Fruit fly (Drosophila melanogaster) whole organism, prepupa: ENCODE data around the gene CG42556.

Experiments used
- Blimp-1 ChIP-seq: fragments of 200-800 bp; sonication (Bioruptor generic); optimal IDR thresholded peaks from 3 replicates; lab custom pipeline; 2017; ENCODE audit warnings: missing biosample characterization, missing genetic modification characterization, mild to moderate bottlenecking, moderate library complexity, missing genetic modification reagents
- CG10631 ChIP-seq: fragments of 200-800 bp; sonication (Bioruptor generic); optimal IDR thresholded peaks from 2 replicates; lab custom pipeline; 2016; ENCODE audit warnings: missing biosample characterization, missing genetic modification characterization
- CG10669 ChIP-seq: fragments of 200-800 bp; sonication (Bioruptor generic); optimal IDR thresholded peaks from 3 replicates; lab custom pipeline; 2018; ENCODE audit warnings: missing biosample characterization, mild to moderate bottlenecking, missing genetic modification characterization, moderate library complexity
- CG11294 ChIP-seq: fragments of 200-800 bp; sonication (Bioruptor generic); IDR thresholded peaks from 2 replicates; pipeline ENCODE4 v1.3.6; 2022; ENCODE audit warnings: missing biosample characterization, missing genetic modification characterization
- CG11762 ChIP-seq: fragments of 200-800 bp; sonication (Bioruptor generic); optimal IDR thresholded peaks from 3 replicates; lab custom pipeline; 2016; ENCODE audit warnings: missing biosample characterization, missing genetic modification characterization; ENCODE audit not compliant: insufficient read depth
- CG11902 ChIP-seq: fragments of 200-800 bp; sonication (Bioruptor generic); optimal IDR thresholded peaks from 3 replicates; lab custom pipeline; 2016; ENCODE audit warnings: missing biosample characterization, missing genetic modification characterization
- CG15336 ChIP-seq: fragments of 200-800 bp; sonication (Bioruptor generic); IDR thresholded peaks from 2 replicates; pipeline ENCODE4 v1.3.6; 2022; ENCODE audit warnings: missing biosample characterization, missing genetic modification characterization
- CG1621 ChIP-seq: fragments of 200-800 bp; sonication (Bioruptor generic); optimal IDR thresholded peaks from 3 replicates; lab custom pipeline; 2018; ENCODE audit warnings: missing biosample characterization, mild to moderate bottlenecking, missing genetic modification characterization
- CG3032 ChIP-seq: fragments of 200-800 bp; optimal IDR thresholded peaks from 2 replicates; lab custom pipeline; 2019; ENCODE audit warnings: missing biosample characterization, mild to moderate bottlenecking, missing genetic modification characterization, moderate library complexity
- CG31627 ChIP-seq: fragments of 200-800 bp; sonication (Bioruptor generic); optimal IDR thresholded peaks from 3 replicates; lab custom pipeline; 2016; ENCODE audit warnings: missing biosample characterization, missing genetic modification characterization
- CG32006 ChIP-seq: fragments of 200-800 bp; sonication (Bioruptor generic); optimal IDR thresholded peaks from 3 replicates; lab custom pipeline; 2017; ENCODE audit warnings: missing biosample characterization, mild to moderate bottlenecking, missing genetic modification characterization
- CG34406 ChIP-seq: fragments of 200-800 bp; sonication (Bioruptor generic); optimal IDR thresholded peaks from 3 replicates; lab custom pipeline; 2016; ENCODE audit warnings: missing biosample characterization, missing genetic modification characterization
- CG3919 ChIP-seq: fragments of 200-800 bp; sonication (Bioruptor generic); optimal IDR thresholded peaks from 3 replicates; lab custom pipeline; 2016; ENCODE audit warnings: missing biosample characterization, missing genetic modification characterization
- CG4318 ChIP-seq: fragments of 200-800 bp; sonication (Bioruptor generic); optimal IDR thresholded peaks from 3 replicates; lab custom pipeline; 2017; ENCODE audit warnings: missing biosample characterization, mild to moderate bottlenecking, missing genetic modification characterization
- CG6163 ChIP-seq: fragments of 200-800 bp; sonication (Bioruptor generic); IDR thresholded peaks from 3 replicates; pipeline ENCODE4 v1.3.6; 2022; ENCODE audit warnings: missing biosample characterization, missing genetic modification characterization
- CG6276 ChIP-seq: fragments of 200-800 bp; sonication (Bioruptor generic); optimal IDR thresholded peaks from 2 replicates; lab custom pipeline; 2017; ENCODE audit warnings: missing biosample characterization, mild to moderate bottlenecking, missing genetic modification characterization
- CG6792 ChIP-seq: fragments of 200-800 bp; sonication (Bioruptor generic); optimal IDR thresholded peaks from 3 replicates; lab custom pipeline; 2016; ENCODE audit warnings: missing biosample characterization, missing genetic modification characterization
- CG6808 ChIP-seq: fragments of 200-800 bp; sonication (Bioruptor generic); optimal IDR thresholded peaks from 3 replicates; lab custom pipeline; 2017; ENCODE audit warnings: missing biosample characterization, missing genetic modification characterization, mild to moderate bottlenecking, moderate library complexity, missing genetic modification reagents
- CG7368 ChIP-seq: fragments of 200-800 bp; sonication (Bioruptor generic); optimal IDR thresholded peaks from 3 replicates; lab custom pipeline; 2016; ENCODE audit warnings: missing biosample characterization, missing genetic modification characterization
- CG8119 ChIP-seq: fragments of 200-800 bp; sonication (Bioruptor generic); IDR thresholded peaks from 3 replicates; pipeline ENCODE4 v1.3.6; 2022; ENCODE audit warnings: missing biosample characterization, missing genetic modification characterization
- CG8319 ChIP-seq: fragments of 200-800 bp; sonication (Bioruptor generic); optimal IDR thresholded peaks from 3 replicates; lab custom pipeline; 2016; ENCODE audit warnings: missing biosample characterization, missing genetic modification characterization
- CG9139 ChIP-seq: fragments of 200-800 bp; sonication (Bioruptor generic); optimal IDR thresholded peaks from 3 replicates; lab custom pipeline; 2017; ENCODE audit warnings: missing biosample characterization, mild to moderate bottlenecking, missing genetic modification characterization
- Eip75B ChIP-seq: fragments of 200-800 bp; sonication (Bioruptor generic); optimal IDR thresholded peaks from 3 replicates; lab custom pipeline; 2016; ENCODE audit warnings: missing biosample characterization, missing genetic modification characterization
- Eip78C ChIP-seq: fragments of 200-800 bp; sonication (Bioruptor generic); peaks from one replicate; lab custom pipeline; 2016; ENCODE audit warnings: missing biosample characterization, missing genetic modification characterization
- Eip93F ChIP-seq: fragments of 200-800 bp; sonication (Bioruptor generic); optimal IDR thresholded peaks from 2 replicates; lab custom pipeline; 2016; ENCODE audit warnings: missing biosample characterization, mild to moderate bottlenecking, missing genetic modification characterization
- Ets21C ChIP-seq: fragments of 200-800 bp; sonication (Bioruptor generic); optimal IDR thresholded peaks from 3 replicates; lab custom pipeline; 2016; ENCODE audit warnings: missing biosample characterization, missing genetic modification characterization
- Ets96B ChIP-seq: fragments of 200-800 bp; optimal IDR thresholded peaks from 2 replicates; lab custom pipeline; 2019; ENCODE audit warnings: missing biosample characterization, mild to moderate bottlenecking, missing genetic modification characterization, moderate library complexity
- Gug ChIP-seq: fragments of 200-800 bp; sonication (Bioruptor generic); IDR thresholded peaks from 2 replicates; pipeline ENCODE4 v1.3.6; 2022; ENCODE audit warnings: missing biosample characterization, missing genetic modification characterization
- Hr38 ChIP-seq: sonication (Bioruptor generic); optimal IDR thresholded peaks from 2 replicates; lab custom pipeline; 2016; ENCODE audit warnings: missing biosample characterization, missing genetic modification characterization
- Hr39 ChIP-seq: fragments of 200-800 bp; sonication (Bioruptor generic); optimal IDR thresholded peaks from 2 replicates; lab custom pipeline; 2016; ENCODE audit warnings: missing biosample characterization, missing genetic modification characterization
- Hr4 ChIP-seq: fragments of 200-800 bp; sonication (Bioruptor generic); optimal IDR thresholded peaks from 3 replicates; lab custom pipeline; 2016; ENCODE audit warnings: missing biosample characterization, missing genetic modification characterization
- Lpt ChIP-seq: fragments of 200-800 bp; sonication (Bioruptor generic); optimal IDR thresholded peaks from 3 replicates; lab custom pipeline; 2016; ENCODE audit warnings: missing biosample characterization, missing genetic modification characterization
- Met ChIP-seq: fragments of 200-800 bp; sonication (Bioruptor generic); optimal IDR thresholded peaks from 3 replicates; lab custom pipeline; 2016; ENCODE audit warnings: missing biosample characterization, missing genetic modification characterization
- OdsH ChIP-seq: fragments of 200-800 bp; sonication (Bioruptor generic); optimal IDR thresholded peaks from 3 replicates; lab custom pipeline; 2016; ENCODE audit warnings: missing biosample characterization, missing genetic modification characterization
- Smox ChIP-seq: fragments of 200-800 bp; sonication (Bioruptor generic); optimal IDR thresholded peaks from 3 replicates; lab custom pipeline; 2016; ENCODE audit warnings: missing biosample characterization, missing genetic modification characterization
- Sox14 ChIP-seq: fragments of 200-800 bp; sonication (Bioruptor generic); optimal IDR thresholded peaks from 3 replicates; lab custom pipeline; 2016; ENCODE audit warnings: missing biosample characterization, missing genetic modification characterization
- Sox15 ChIP-seq: fragments of 200-800 bp; sonication (Bioruptor generic); optimal IDR thresholded peaks from 3 replicates; lab custom pipeline; 2016; ENCODE audit warnings: missing biosample characterization, missing genetic modification characterization
- achi ChIP-seq: fragments of 200-800 bp; sonication (Bioruptor generic); optimal IDR thresholded peaks from 3 replicates; lab custom pipeline; 2016; ENCODE audit warnings: missing biosample characterization, missing genetic modification characterization
- acj6 ChIP-seq: fragments of 200-800 bp; sonication (Bioruptor generic); optimal IDR thresholded peaks from 3 replicates; lab custom pipeline; 2016; ENCODE audit warnings: missing biosample characterization, missing genetic modification characterization
- cyc ChIP-seq: fragments of 200-800 bp; sonication (Bioruptor generic); optimal IDR thresholded peaks from 3 replicates; lab custom pipeline; 2016; ENCODE audit warnings: missing biosample characterization, missing genetic modification characterization
- dsx ChIP-seq: fragments of 200-800 bp; optimal IDR thresholded peaks from 3 replicates; lab custom pipeline; 2019; ENCODE audit warnings: missing biosample characterization, mild to moderate bottlenecking, missing genetic modification characterization, moderate library complexity; ENCODE audit not compliant: poor library complexity, severe bottlenecking
- eg ChIP-seq: fragments of 200-800 bp; sonication (Bioruptor generic); IDR thresholded peaks from 3 replicates; pipeline ENCODE4 v1.3.6; 2022; ENCODE audit warnings: missing biosample characterization, missing genetic modification characterization
- esn ChIP-seq: fragments of 200-800 bp; sonication (Bioruptor generic); optimal IDR thresholded peaks from 2 replicates; lab custom pipeline; 2016; ENCODE audit warnings: missing biosample characterization, mild to moderate bottlenecking, missing genetic modification characterization, moderate library complexity
- fd59A ChIP-seq: fragments of 200-800 bp; sonication (Bioruptor generic); optimal IDR thresholded peaks from 2 replicates; lab custom pipeline; 2017; ENCODE audit warnings: missing biosample characterization, mild to moderate bottlenecking, missing genetic modification characterization, missing genetic modification reagents
- fkh ChIP-seq: fragments of 200-800 bp; sonication (Bioruptor generic); optimal IDR thresholded peaks from 3 replicates; lab custom pipeline; 2017; ENCODE audit warnings: missing biosample characterization, mild to moderate bottlenecking, missing genetic modification characterization, moderate library complexity
- lz ChIP-seq: fragments of 200-800 bp; sonication (Bioruptor generic); optimal IDR thresholded peaks from 3 replicates; lab custom pipeline; 2016; ENCODE audit warnings: missing biosample characterization, missing genetic modification characterization
- net ChIP-seq: fragments of 200-800 bp; sonication (Bioruptor generic); optimal IDR thresholded peaks from 3 replicates; lab custom pipeline; 2016; ENCODE audit warnings: missing biosample characterization, missing genetic modification characterization
- pdm3 ChIP-seq: fragments of 200-800 bp; sonication (Bioruptor generic); optimal IDR thresholded peaks from 3 replicates; lab custom pipeline; 2016; ENCODE audit warnings: missing biosample characterization, missing genetic modification characterization
- salr ChIP-seq, 2 experiments: fragments of 200-800 bp; sonication (Bioruptor generic); optimal IDR thresholded peaks; 3 replicates each; lab custom pipeline; 2016 to 2018; ENCODE audit warnings: missing biosample characterization in 2 of 2, missing genetic modification characterization in 2 of 2, mild to moderate bottlenecking in 1 of 2
- spab ChIP-seq: fragments of 200-800 bp; sonication (Bioruptor generic); optimal IDR thresholded peaks from 2 replicates; lab custom pipeline; 2017; ENCODE audit warnings: missing biosample characterization, mild to moderate bottlenecking, missing genetic modification characterization, missing genetic modification reagents
- svp ChIP-seq: fragments of 200-800 bp; sonication (Bioruptor generic); peaks from one replicate; lab custom pipeline; 2016; ENCODE audit warnings: missing biosample characterization, missing genetic modification characterization
- topi ChIP-seq: fragments of 200-800 bp; sonication (Bioruptor generic); optimal IDR thresholded peaks from 3 replicates; lab custom pipeline; 2016; ENCODE audit warnings: missing biosample characterization, missing genetic modification characterization
- vri ChIP-seq: fragments of 200-800 bp; sonication (Bioruptor generic); optimal IDR thresholded peaks from 3 replicates; lab custom pipeline; 2016; ENCODE audit warnings: missing biosample characterization, mild to moderate bottlenecking, missing genetic modification characterization

The CG42556 gene

dm6 chr2L:16843336-16843735, 46.4 kb upstream of the CG42556 start:
- no peak for TF ChIP-seq CG11294
- no peak; the same call in 2 of the 3 replicates for TF ChIP-seq CG6163 (GFP tag; lab: Robert Waterston, UW)
- peak; percentile 70 for TF ChIP-seq svp (GFP tag; lab: Kevin White, UChicago)
- peak; percentile 17 for TF ChIP-seq pdm3 (GFP tag; lab: Kevin White, UChicago)
- TF ChIP-seq acj6 = peak; percentile 21
- peak; percentile 10 for TF ChIP-seq Sox15 (GFP tag; lab: Kevin White, UChicago)
- no peak for TF ChIP-seq CG11762 (GFP tag; lab: Kevin White, UChicago)
- no peak for TF ChIP-seq Eip75B (GFP tag; lab: Kevin White, UChicago)
- peak; percentile 46 for TF ChIP-seq CG31627 (GFP tag; lab: Kevin White, UChicago)
- TF ChIP-seq achi (GFP tag; lab: Kevin White, UChicago) = peak; percentile 32
- TF ChIP-seq CG32006 (GFP tag; lab: Kevin White, UChicago) = peak; percentile 21
- peak; percentile 16 for TF ChIP-seq Ets21C (GFP tag; lab: Kevin White, UChicago)
- TF ChIP-seq CG34406 (GFP tag; lab: Kevin White, UChicago) = peak; percentile 35
- no peak for TF ChIP-seq CG1621 (tag; lab: Kevin White, UChicago)
- no peak for TF ChIP-seq spab (GFP tag; lab: Kevin White, UChicago)
- no peak for TF ChIP-seq CG10669
- no peak for TF ChIP-seq CG9139 (GFP tag; lab: Kevin White, UChicago)
- TF ChIP-seq lz = peak; percentile 47
- no peak for TF ChIP-seq fd59A
- no peak for TF ChIP-seq Lpt
- TF ChIP-seq Met (GFP tag; lab: Kevin White, UChicago) = peak; percentile 68
- no peak for TF ChIP-seq Ets96B
- TF ChIP-seq fkh (GFP tag; lab: Kevin White, UChicago) = no peak
- peak; percentile 66 for TF ChIP-seq Hr39 (GFP tag; lab: Kevin White, UChicago)
- peak; percentile 69 for TF ChIP-seq cyc (GFP tag; lab: Kevin White, UChicago)
- TF ChIP-seq CG3919 (GFP tag; lab: Kevin White, UChicago) = peak; percentile 50
- TF ChIP-seq CG15336 (GFP tag; lab: Robert Waterston, UW) = peak; percentile 50; the same call in 1 of the 2 replicates
- TF ChIP-seq CG8119 (GFP tag; lab: Robert Waterston, UW) = peak; percentile 33; the same call in 1 of the 3 replicates
- TF ChIP-seq Gug (GFP tag; lab: Robert Waterston, UW) = peak; percentile 22; the same call in 1 of the 2 replicates
- no peak for TF ChIP-seq Hr38 (GFP tag; lab: Kevin White, UChicago)
- TF ChIP-seq vri (GFP tag; lab: Kevin White, UChicago) = no peak
- peak; percentile 65 for TF ChIP-seq topi (GFP tag; lab: Kevin White, UChicago)
- peak; percentile 72 for TF ChIP-seq esn
- peak; percentile 48; the same call in 1 of the 3 replicates for TF ChIP-seq eg (GFP tag; lab: Robert Waterston, UW)
- TF ChIP-seq Sox14 (GFP tag; lab: Kevin White, UChicago) = peak; percentile 39
- TF ChIP-seq CG11902 (GFP tag; lab: Kevin White, UChicago) = no peak
- TF ChIP-seq OdsH (GFP tag; lab: Kevin White, UChicago) = peak; percentile 42
- peak; percentile 3 for TF ChIP-seq CG6792 (GFP tag; lab: Kevin White, UChicago)
- TF ChIP-seq CG4318 (GFP tag; lab: Kevin White, UChicago) = no peak
- no peak for TF ChIP-seq CG6808 (GFP tag; lab: Kevin White, UChicago)
- peak; percentile 4 for TF ChIP-seq CG7368
- peak; percentile 24 for TF ChIP-seq Hr4
- no peak for TF ChIP-seq CG10631 (GFP tag; lab: Kevin White, UChicago)
- no peak for TF ChIP-seq CG8319 (GFP tag; lab: Kevin White, UChicago)
- TF ChIP-seq dsx (GFP tag; lab: Kevin White, UChicago) = no peak
- peak; percentile 54 for TF ChIP-seq Smox (GFP tag; lab: Kevin White, UChicago)
- peak; percentile 48 for TF ChIP-seq CG6276
- TF ChIP-seq Blimp-1 (GFP tag; lab: Kevin White, UChicago) = no peak
- TF ChIP-seq Eip78C (GFP tag; lab: Kevin White, UChicago) = peak; percentile 62
- no peak for TF ChIP-seq Eip93F (GFP tag; lab: Kevin White, UChicago)
- no peak for TF ChIP-seq CG3032 (tag; lab: Kevin White, UChicago)
- TF ChIP-seq salr (GFP tag; optimal IDR thresholded peaks at IDR 0.05; lab: Kevin White, UChicago) = no peak
- peak; percentile 41 for TF ChIP-seq net (GFP tag; lab: Kevin White, UChicago)
